Worm (Caenorhabditis elegans): ENCODE results near the gene F19C6.3.

F19C6.3 gene

ce11 chrX:10026347-10026746, 17.8 kb upstream of the F19C6.3 start (continued):
- TF ChIP-seq ceh-32 (tag; optimal IDR thresholded peaks at IDR 0.05; ENCODE audit: poor library complexity) (no peak), nhr-48 (tag; optimal IDR thresholded peaks at IDR 0.05) (no peak), aha-1 (tag) (peak; percentile 54), daf-16 (GFP tag; optimal IDR thresholded peaks at IDR 0.05) (peak in 1 of 2 experiments; percentile 40), daf-16 (tag; optimal IDR thresholded peaks at IDR 0.05) (no peak), ama-1 (optimal IDR thresholded peaks at IDR 0.05) (no peak), hlh-11 (tag; optimal IDR thresholded peaks at IDR 0.05) (peak; percentile 55), ceh-28 (tag; optimal IDR thresholded peaks at IDR 0.05) (peak; percentile 13), nhr-41 (GFP tag; IDR thresholded peaks at IDR 0.05) (no peak), duxl-1 (tag; optimal IDR thresholded peaks at IDR 0.05; ENCODE audit: poor library complexity) (no peak), tra-1 (GFP tag; IDR thresholded peaks at IDR 0.05) (0 out of 2 replicates have a peak, but pooled peaks have one; percentile 14), F26F4.8 (GFP tag; conservative IDR thresholded peaks at IDR 0.05) (no peak), dpl-1 (GFP tag; optimal IDR thresholded peaks at IDR 0.05) (peak; percentile 10), nhr-111 (GFP tag; optimal IDR thresholded peaks at IDR 0.05) (no peak), vab-7 (GFP tag; IDR thresholded peaks at IDR 0.05) (no peak), ces-1 (GFP tag; optimal IDR thresholded peaks at IDR 0.05) (no peak), zip-11 (GFP tag; IDR thresholded peaks at IDR 0.05) (no peak), zfp-2 (tag; optimal IDR thresholded peaks at IDR 0.05) (no peak), lir-3 (tag; optimal IDR thresholded peaks at IDR 0.05) (no peak), nhr-102 (tag; optimal IDR thresholded peaks at IDR 0.05) (no peak), spr-1 (tag; optimal IDR thresholded peaks at IDR 0.05) (no peak), unc-130 (GFP tag; optimal IDR thresholded peaks at IDR 0.05) (no peak), mdt-29 (GFP tag; IDR thresholded peaks at IDR 0.05) (no peak), fos-1 (tag; optimal IDR thresholded peaks at IDR 0.05) (no peak), nhr-6 (tag; optimal IDR thresholded peaks at IDR 0.05) (no peak), zfp-3 (GFP tag; conservative IDR thresholded peaks at IDR 0.05) (no peak), snpc-1.2 (GFP tag; IDR thresholded peaks at IDR 0.05) (no peak), nhr-77 (tag; optimal IDR thresholded peaks at IDR 0.05) (peak; percentile 13), dve-1 (tag; optimal IDR thresholded peaks at IDR 0.05; ENCODE audit: insufficient read depth) (peak; percentile 66), sdz-12 (GFP tag; optimal IDR thresholded peaks at IDR 0.05) (no peak), mes-2 (tag; optimal IDR thresholded peaks at IDR 0.05; ENCODE audit: poor library complexity, severe bottlenecking) (peak; percentile 13), spr-3 (GFP tag; optimal IDR thresholded peaks at IDR 0.05) (no peak), ztf-11 (tag; optimal IDR thresholded peaks at IDR 0.05) (no peak), lin-1 (GFP tag; IDR thresholded peaks at IDR 0.05) (no peak), F37D6.2 (tag; optimal IDR thresholded peaks at IDR 0.05) (no peak), ceh-62 (tag; optimal IDR thresholded peaks at IDR 0.05) (no peak), pqm-1 (tag; optimal IDR thresholded peaks at IDR 0.05) (no peak)

- no peak for TF ChIP-seq pha-4 (GFP tag; IDR thresholded peaks at IDR 0.05)
- TF ChIP-seq pha-4 (tag; optimal IDR thresholded peaks at IDR 0.05) = no peak
- no peak for TF ChIP-seq ces-1 (GFP tag; optimal IDR thresholded peaks at IDR 0.05)
- no peak for TF ChIP-seq mep-1 (tag; optimal IDR thresholded peaks at IDR 0.05)
- TF ChIP-seq hlh-11 (tag; optimal IDR thresholded peaks at IDR 0.05) = peak; percentile 25
- no peak for TF ChIP-seq vab-7 (GFP tag; IDR thresholded peaks at IDR 0.05)
- no peak for TF ChIP-seq ztf-7 (tag; optimal IDR thresholded peaks at IDR 0.05)
- no peak for TF ChIP-seq F44E2.7 (GFP tag; IDR thresholded peaks at IDR 0.05)
- no peak for TF ChIP-seq ztf-11 (tag; optimal IDR thresholded peaks at IDR 0.05)
- TF ChIP-seq daf-16 (GFP tag; optimal IDR thresholded peaks at IDR 0.05) = peak in 1 of 2 experiments; percentile 83
- TF ChIP-seq daf-16 (tag; optimal IDR thresholded peaks at IDR 0.05) = no peak
- TF ChIP-seq madf-5 (GFP tag; IDR thresholded peaks at IDR 0.05) = no peak
- TF ChIP-seq egl-43 (GFP tag; IDR thresholded peaks at IDR 0.05) = no peak
- no peak for TF ChIP-seq rbr-2 (tag; optimal IDR thresholded peaks at IDR 0.05)
- peak; percentile 11 for TF ChIP-seq nhr-11 (tag; optimal IDR thresholded peaks at IDR 0.05)
- no peak for TF ChIP-seq mdl-1 (tag; optimal IDR thresholded peaks at IDR 0.05)
These were observed 13.5 kb upstream of the F19C6.3 start, which contains the start of gene F42G10.1 for ce11 chrX:10022016-10022415. Gene F42G10.1, minus strand, starts transcription at chrX:10022166.
